Fruit fly (Drosophila melanogaster) whole organism, embryonic: ENCODE results near the gene CG9760.

Experiments
- CG14014 ChIP-seq: fragments of 200-800 bp; sonication (Bioruptor generic); IDR thresholded peaks from 2 replicates; pipeline ENCODE4 v1.3.6; 2022; ENCODE audit warnings: missing biosample characterization, missing genetic modification characterization
- CrebB ChIP-seq: fragments of 200-800 bp; sonication (Bioruptor generic); optimal IDR thresholded peaks from 3 replicates; lab custom pipeline; 2018; ENCODE audit warnings: missing biosample characterization, mild to moderate bottlenecking, missing genetic modification characterization
- gfzf ChIP-seq: fragments of 200-800 bp; sonication (Bioruptor generic); optimal IDR thresholded peaks from 2 replicates; lab custom pipeline; 2016; ENCODE audit warnings: missing biosample characterization, mild to moderate bottlenecking, missing genetic modification characterization, moderate library complexity

dm6 chr3L:12197491-12197890 is 34.0 kb upstream of the CG9760 start, which contains the start of gene CG11529:
- no peak for TF ChIP-seq CrebB (tag; lab: Kevin White, UChicago)
- no peak for TF ChIP-seq gfzf (GFP tag; lab: Kevin White, UChicago)
- no peak for TF ChIP-seq CG14014
